Fruit fly (Drosophila melanogaster): ENCODE results near the gene mnb.

dm6 chrX:17820252-17820651 is 66.8 kb downstream of the mnb start:
- TF ChIP-seq CG8478 (optimal IDR thresholded peaks at IDR 0.05) (no peak), CTCF (optimal IDR thresholded peaks at IDR 0.05) (peak; percentile 95)
